Worm (Caenorhabditis elegans) whole organism, L4/young adult: Measurements from ENCODE around the gene dyrb-1.

Source experiments
- W03F9.2 ChIP-seq: fragments of 150-350 bp; optimal IDR thresholded peaks from 2 replicates; lab custom pipeline; 2014; ENCODE audit warnings: missing biosample characterization, missing genetic modification characterization
- him-1 ChIP-seq: sonication (generic microtip); optimal IDR thresholded peaks from 2 replicates; lab custom pipeline; 2016; ENCODE audit warnings: missing genotype, missing genetic modification reagents, missing genetic modification characterization, missing compliant biosample characterization

ce11 chrII:9131363-9131762 is 24.4 kb upstream of the dyrb-1 start, which contains the start of gene C16D2.1:
- TF ChIP-seq him-1 (tag; lab: Kevin White, UChicago) (no peak), W03F9.2 (tag; lab: Kevin White, UChicago) (no peak)
